Fruit fly (Drosophila melanogaster) whole organism, embryonic: ENCODE measurements around the gene GstO3.
A peak's percentile ranks its signal among the peaks of the same experiment; 100 is the strongest.

Experiments
- Abd-B ChIP-seq: fragments of 200-800 bp; sonication (Bioruptor generic); optimal IDR thresholded peaks from 2 replicates; lab custom pipeline; 2018; ENCODE audit warnings: missing biosample characterization, mild to moderate bottlenecking, missing genetic modification characterization, moderate library complexity
- CG11723 ChIP-seq: fragments of 200-800 bp; sonication (Bioruptor generic); optimal IDR thresholded peaks from 2 replicates; lab custom pipeline; 2017; ENCODE audit warnings: missing biosample characterization, mild to moderate bottlenecking, missing genetic modification characterization
- CG12155 ChIP-seq: fragments of 200-800 bp; sonication (Bioruptor generic); optimal IDR thresholded peaks from 3 replicates; lab custom pipeline; 2016; ENCODE audit warnings: missing biosample characterization, missing genetic modification characterization
- CG14710 ChIP-seq: fragments of 200-800 bp; sonication (Bioruptor generic); optimal IDR thresholded peaks from 3 replicates; lab custom pipeline; 2019; ENCODE audit warnings: missing biosample characterization, mild to moderate bottlenecking, missing genetic modification characterization, moderate library complexity
- CG16863 ChIP-seq: fragments of 200-800 bp; sonication (Bioruptor generic); optimal IDR thresholded peaks from 3 replicates; lab custom pipeline; 2016; ENCODE audit warnings: missing biosample characterization, missing genetic modification characterization
- CG17829 ChIP-seq: fragments of 200-800 bp; optimal IDR thresholded peaks from 2 replicates; lab custom pipeline; 2019; ENCODE audit warnings: missing biosample characterization, mild to moderate bottlenecking, missing genetic modification characterization, moderate library complexity
- CG18262 ChIP-seq: fragments of 200-800 bp; optimal IDR thresholded peaks from 3 replicates; lab custom pipeline; 2019; ENCODE audit warnings: missing biosample characterization, mild to moderate bottlenecking, missing genetic modification characterization, moderate library complexity
- CG1832 ChIP-seq: fragments of 200-800 bp; sonication (Bioruptor generic); optimal IDR thresholded peaks from 2 replicates; lab custom pipeline; 2017; ENCODE audit warnings: missing biosample characterization, mild to moderate bottlenecking, missing genetic modification characterization, inconsistent platforms
- CG33557 ChIP-seq: fragments of 200-800 bp; sonication (Bioruptor generic); optimal IDR thresholded peaks from 2 replicates; lab custom pipeline; 2019; ENCODE audit warnings: missing biosample characterization, mild to moderate bottlenecking, missing genetic modification characterization, moderate library complexity
- CG34422 ChIP-seq: fragments of 200-800 bp; sonication (Bioruptor generic); IDR thresholded peaks from 3 replicates; pipeline ENCODE4 v1.3.6; 2022; ENCODE audit warnings: missing biosample characterization, missing genetic modification characterization
- CG4424 ChIP-seq: fragments of 200-800 bp; sonication (Bioruptor generic); optimal IDR thresholded peaks from 3 replicates; lab custom pipeline; 2016; ENCODE audit warnings: missing biosample characterization, missing genetic modification characterization
- CG4617 ChIP-seq: fragments of 200-800 bp; sonication (Bioruptor generic); optimal IDR thresholded peaks from 3 replicates; lab custom pipeline; 2016; ENCODE audit warnings: missing biosample characterization, missing genetic modification characterization, borderline replicate concordance
- CG4730 ChIP-seq: fragments of 200-800 bp; sonication (Bioruptor generic); IDR thresholded peaks from 2 replicates; pipeline ENCODE4 v1.3.6; 2022; ENCODE audit warnings: missing biosample characterization, missing genetic modification characterization
- CG9727 ChIP-seq: fragments of 200-800 bp; sonication (Bioruptor generic); optimal IDR thresholded peaks from 3 replicates; lab custom pipeline; 2017; ENCODE audit warnings: missing biosample characterization, mild to moderate bottlenecking, missing genetic modification characterization
- CG9876 ChIP-seq: fragments of 200-800 bp; sonication (Bioruptor generic); optimal IDR thresholded peaks from 2 replicates; lab custom pipeline; 2016; ENCODE audit warnings: missing biosample characterization, missing genetic modification characterization
- CG9932 ChIP-seq: fragments of 200-800 bp; sonication (Bioruptor generic); IDR thresholded peaks from 2 replicates; pipeline ENCODE4 v1.3.6; 2022; ENCODE audit warnings: missing biosample characterization, missing genetic modification characterization
- CHES-1-like ChIP-seq: fragments of 200-800 bp; sonication (Bioruptor generic); optimal IDR thresholded peaks from 2 replicates; lab custom pipeline; 2016; ENCODE audit warnings: missing biosample characterization, missing genetic modification characterization
- Chrac-16 ChIP-seq: fragments of 200-800 bp; sonication (Bioruptor generic); optimal IDR thresholded peaks from 3 replicates; lab custom pipeline; 2016; ENCODE audit warnings: missing biosample characterization, missing genetic modification characterization
- Dbx ChIP-seq: fragments of 200-800 bp; sonication (Bioruptor generic); IDR thresholded peaks from 3 replicates; pipeline ENCODE4 v1.3.6; 2022; ENCODE audit warnings: missing biosample characterization, missing genetic modification characterization
- Dip2 ChIP-seq: fragments of 200-800 bp; sonication (Bioruptor generic); IDR thresholded peaks from 2 replicates; pipeline ENCODE4 v1.3.6; 2022; ENCODE audit warnings: missing biosample characterization, missing genetic modification characterization
- Gug ChIP-seq: fragments of 200-800 bp; sonication (Bioruptor generic); IDR thresholded peaks from 4 replicates; pipeline ENCODE4 v1.3.6; 2022; ENCODE audit warnings: missing biosample characterization, missing genetic modification characterization
- HLH4C ChIP-seq: fragments of 200-800 bp; sonication (Bioruptor generic); IDR thresholded peaks from 3 replicates; pipeline ENCODE4 v1.3.6; 2022; ENCODE audit warnings: missing biosample characterization, missing genetic modification characterization; ENCODE audit not compliant: partially characterized antibody
- Pdp1 ChIP-seq, 2 experiments: fragments of 200-800 bp; sonication (Bioruptor generic); optimal IDR thresholded peaks; 3 replicates each; lab custom pipeline; 2016; ENCODE audit warnings: missing biosample characterization in 2 of 2, missing genetic modification characterization in 2 of 2, mild to moderate bottlenecking in 1 of 2, moderate library complexity in 1 of 2
- Scr ChIP-seq: fragments of 200-800 bp; sonication (Bioruptor generic); IDR thresholded peaks from 2 replicates; pipeline ENCODE4 v1.3.6; 2022; ENCODE audit warnings: missing biosample characterization, missing genetic modification characterization; ENCODE audit not compliant: partially characterized antibody
- Sry-δ ChIP-seq: fragments of 200-800 bp; sonication (Bioruptor generic); optimal IDR thresholded peaks from 2 replicates; lab custom pipeline; 2016; ENCODE audit warnings: missing biosample characterization, missing genetic modification characterization
- Vsx1 ChIP-seq: fragments of 200-800 bp; sonication (Bioruptor generic); optimal IDR thresholded peaks from 2 replicates; lab custom pipeline; 2017; ENCODE audit warnings: missing biosample characterization, mild to moderate bottlenecking, missing genetic modification characterization, missing genetic modification reagents
- amos ChIP-seq: fragments of 200-800 bp; sonication (Bioruptor generic); IDR thresholded peaks from 2 replicates; pipeline ENCODE4 v1.3.6; 2022; ENCODE audit warnings: missing biosample characterization, missing genetic modification characterization; ENCODE audit not compliant: partially characterized antibody
- ap ChIP-seq: fragments of 200-800 bp; sonication (Bioruptor generic); IDR thresholded peaks from 2 replicates; pipeline ENCODE4 v1.3.6; 2022; ENCODE audit warnings: missing biosample characterization, missing genetic modification characterization
- crol ChIP-seq: fragments of 200-800 bp; sonication (Bioruptor generic); IDR thresholded peaks from 2 replicates; pipeline ENCODE4 v1.3.6; 2022; ENCODE audit warnings: missing biosample characterization, missing genetic modification characterization
- dan ChIP-seq: fragments of 200-800 bp; sonication (Bioruptor generic); IDR thresholded peaks from 2 replicates; pipeline ENCODE4 v1.3.6; 2022; ENCODE audit warnings: missing biosample characterization, missing genetic modification characterization
- esg ChIP-seq: fragments of 200-800 bp; sonication (Bioruptor generic); conservative IDR thresholded peaks from 2 replicates; pipeline ENCODE4 v1.3.6; 2022; ENCODE audit warnings: missing biosample characterization, missing genetic modification characterization
- fd96Cb ChIP-seq: fragments of 200-800 bp; sonication (Bioruptor generic); optimal IDR thresholded peaks from 2 replicates; lab custom pipeline; 2018; ENCODE audit warnings: missing biosample characterization, mild to moderate bottlenecking, missing genetic modification characterization, moderate library complexity
- gt ChIP-seq: fragments of 200-800 bp; sonication (Bioruptor generic); IDR thresholded peaks from 2 replicates; pipeline ENCODE4 v1.3.6; 2022; ENCODE audit warnings: missing biosample characterization, missing genetic modification characterization
- h ChIP-seq: fragments of >200 bp; optimal IDR thresholded peaks from 2 replicates; lab custom pipeline; 2017
- hth ChIP-seq: fragments of >200 bp; optimal IDR thresholded peaks from 2 replicates; lab custom pipeline; 2017; ENCODE audit warnings: inconsistent platforms
- ken ChIP-seq: fragments of 200-800 bp; sonication (Bioruptor generic); IDR thresholded peaks from 3 replicates; pipeline ENCODE4 v1.3.6; 2022; ENCODE audit warnings: missing biosample characterization, missing genetic modification characterization
- lbe ChIP-seq: fragments of 200-800 bp; sonication (Bioruptor generic); optimal IDR thresholded peaks from 2 replicates; lab custom pipeline; 2016; ENCODE audit warnings: missing biosample characterization, mild to moderate bottlenecking, missing genetic modification characterization
- lola ChIP-seq, 3 experiments: fragments of >200 bp in 2 of 3; fragments of 200-800 bp in 1 of 3; sonication (Bioruptor generic) in 1 of 3; optimal IDR thresholded peaks; 2 replicates each; lab custom pipeline; 2017 to 2019; ENCODE audit warnings: missing biosample characterization in 3 of 3, missing genetic modification characterization in 3 of 3, mild to moderate bottlenecking in 1 of 3, moderate library complexity in 1 of 3
- mld ChIP-seq: fragments of 200-800 bp; sonication (Bioruptor generic); IDR thresholded peaks from 3 replicates; pipeline ENCODE4 v1.3.6; 2022; ENCODE audit warnings: missing biosample characterization, missing genetic modification characterization; ENCODE audit not compliant: partially characterized antibody
- oc ChIP-seq: fragments of 200-800 bp; sonication (Bioruptor generic); optimal IDR thresholded peaks from 2 replicates; lab custom pipeline; 2018; ENCODE audit warnings: missing biosample characterization, mild to moderate bottlenecking, missing genetic modification characterization, moderate library complexity
- pan ChIP-seq, 4 experiments: fragments of >200 bp in 3 of 4; fragments of 200-800 bp in 1 of 4; sonication (Bioruptor generic) in 1 of 4; optimal IDR thresholded peaks in 3 of 4; IDR thresholded peaks in 1 of 4; 2 replicates each; pipeline versions ENCODE4 v1.3.6 to Lab custom; 2017 to 2022; ENCODE audit warnings: missing biosample characterization in 2 of 4, missing genetic modification characterization in 2 of 4, mixed read lengths in 1 of 4
- shn ChIP-seq: fragments of 200-800 bp; sonication (Bioruptor generic); optimal IDR thresholded peaks from 3 replicates; lab custom pipeline; 2016; ENCODE audit warnings: missing biosample characterization, missing genetic modification characterization
- sr ChIP-seq: fragments of 200-800 bp; sonication (Bioruptor generic); IDR thresholded peaks from 3 replicates; pipeline ENCODE4 v1.3.6; 2022; ENCODE audit warnings: missing biosample characterization, missing genetic modification characterization
- tll ChIP-seq, 2 experiments: fragments of 200-800 bp in 1 of 2; fragments of >200 bp in 1 of 2; sonication (Bioruptor generic) in 1 of 2; optimal IDR thresholded peaks; 2 replicates each; lab custom pipeline; 2017 to 2019; ENCODE audit warnings: missing biosample characterization in 2 of 2, missing genetic modification characterization in 2 of 2, mild to moderate bottlenecking in 1 of 2, moderate library complexity in 1 of 2
- tna ChIP-seq: fragments of 200-800 bp; sonication (Bioruptor generic); IDR thresholded peaks from 2 replicates; pipeline ENCODE4 v1.3.6; 2022; ENCODE audit warnings: missing biosample characterization, missing genetic modification characterization; ENCODE audit not compliant: partially characterized antibody
- zen2 ChIP-seq: fragments of 200-800 bp; sonication (Bioruptor generic); IDR thresholded peaks from 3 replicates; pipeline ENCODE4 v1.3.6; 2022; ENCODE audit warnings: missing biosample characterization, missing genetic modification characterization; ENCODE audit not compliant: partially characterized antibody

GstO3 gene

DNA sequence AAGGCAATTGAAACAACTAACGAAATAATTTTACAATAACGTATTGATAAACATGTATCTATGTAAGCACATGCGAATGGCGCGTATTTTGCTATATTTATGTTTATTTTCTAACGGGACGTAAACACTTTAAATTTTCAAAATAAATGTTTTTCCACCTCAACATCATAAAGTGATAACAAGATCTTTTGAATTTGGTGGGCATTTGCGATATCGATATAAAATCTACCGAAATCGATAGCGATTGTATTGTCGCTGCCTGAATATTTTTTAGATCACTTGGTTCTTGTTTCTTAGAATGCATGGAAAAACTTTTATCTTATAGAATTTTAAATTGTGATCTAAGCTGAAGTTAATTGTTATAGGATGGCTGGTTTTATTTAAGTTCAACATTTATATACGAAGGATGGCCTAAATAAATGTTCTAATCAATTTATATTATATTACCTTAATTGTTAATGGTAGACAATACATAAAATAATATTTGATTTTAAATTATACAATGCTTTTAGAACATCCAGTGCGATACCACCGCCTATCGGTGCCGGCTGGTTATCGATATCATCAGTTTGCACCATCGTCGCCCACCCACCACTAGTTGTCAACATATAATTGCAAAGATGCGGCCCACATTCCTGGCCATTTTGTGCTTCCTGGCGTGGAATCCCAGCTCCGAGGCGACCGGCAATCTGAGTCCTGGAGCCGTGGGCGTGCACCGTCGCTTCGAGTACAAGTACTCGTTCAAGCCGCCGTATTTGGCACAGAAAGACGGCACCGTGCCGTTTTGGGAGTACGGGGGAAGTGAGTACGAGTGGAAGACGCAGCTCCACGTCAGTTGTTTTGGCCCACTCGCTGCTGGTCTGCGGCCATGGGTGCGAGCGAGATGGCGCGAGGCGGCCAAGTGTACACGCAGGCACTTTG lies 16.0 kb downstream of the GstO3 start, which contains the start of gene ergic53 (continued):
- TF ChIP-seq zen2 (GFP tag; lab: Robert Waterston, UW) (peak; percentile 60; the same call in 2 of the 3 replicates), CG11723 (GFP tag; lab: Kevin White, UChicago) (no peak), esg (GFP tag; lab: Robert Waterston, UW) (no peak), ken (no peak), CG16863 (GFP tag; lab: Kevin White, UChicago) (no peak), Abd-B (GFP tag; lab: Kevin White, UChicago) (no peak), CG33557 (GFP tag; lab: Kevin White, UChicago) (no peak), crol (GFP tag; lab: Robert Waterston, UW) (peak; percentile 91), lbe (GFP tag; lab: Kevin White, UChicago) (peak; percentile 27), CG14710 (tag; lab: Kevin White, UChicago) (peak; percentile 56), Dbx (GFP tag; lab: Robert Waterston, UW) (0 out of 3 replicates have a peak, but pooled peaks have one; percentile 13), Sry-δ (GFP tag; lab: Kevin White, UChicago) (peak; percentile 79), dan (GFP tag; lab: Robert Waterston, UW) (no peak), ap (GFP tag; lab: Robert Waterston, UW) (no peak), CG9932 (GFP tag; lab: Robert Waterston, UW) (no peak), Pdp1 (GFP tag; optimal IDR thresholded peaks at IDR 0.05; lab: Kevin White, UChicago) (peak in 1 of 2 experiments; percentile 62), hth (lab: Kevin White, UChicago) (no peak), CG1832 (GFP tag; lab: Kevin White, UChicago) (peak; percentile 64), Chrac-16 (GFP tag; lab: Kevin White, UChicago) (no peak), sr (no peak), lola (GFP tag; optimal IDR thresholded peaks at IDR 0.05; lab: Kevin White, UChicago) (peak in 1 of 3 experiments; percentile 13), h (no peak), CG18262 (peak; percentile 49), HLH4C (GFP tag; lab: Robert Waterston, UW) (peak; percentile 89), CHES-1-like (peak; percentile 58), amos (GFP tag; lab: Robert Waterston, UW) (peak; percentile 64; the same call in 1 of the 2 replicates), CG12155 (GFP tag; lab: Kevin White, UChicago) (peak; percentile 22), gt (GFP tag; lab: Robert Waterston, UW) (no peak), CG9727 (GFP tag; lab: Kevin White, UChicago) (no peak), CG34422 (GFP tag; lab: Robert Waterston, UW) (peak; percentile 94; the same call in 2 of the 3 replicates), pan (optimal IDR thresholded peaks at IDR 0.05; lab: Kevin White, UChicago) (no peak), pan (GFP tag; optimal IDR thresholded peaks at IDR 0.05 in 1 of 2, IDR thresholded peaks at IDR 0.05 in 1 of 2) (peak in 1 of 2 experiments; percentile 18), shn (GFP tag; lab: Kevin White, UChicago) (no peak), CG17829 (tag; lab: Kevin White, UChicago) (peak; percentile 14), oc (tag; lab: Kevin White, UChicago) (no peak), CG4617 (GFP tag; lab: Kevin White, UChicago) (peak; percentile 8), Gug (GFP tag; lab: Robert Waterston, UW) (no peak), Dip2 (no peak), CG9876 (GFP tag; lab: Kevin White, UChicago) (no peak), CG4424 (GFP tag; lab: Kevin White, UChicago) (peak; percentile 9), Vsx1 (no peak), tll (GFP tag; optimal IDR thresholded peaks at IDR 0.05; lab: Kevin White, UChicago) (no peak), mld (GFP tag; lab: Robert Waterston, UW) (peak; percentile 32; the same call in 2 of the 3 replicates), fd96Cb (tag; lab: Kevin White, UChicago) (no peak), CG4730 (GFP tag; lab: Robert Waterston, UW) (no peak), Scr (peak; percentile 75), tna (peak; percentile 80)
